Fruit fly (Drosophila melanogaster) whole organism, embryonic: Measurements from ENCODE around the gene schlank.

Source experiments
- Atf-2 ChIP-seq: fragments of 200-800 bp; sonication (Bioruptor generic); optimal IDR thresholded peaks from 2 replicates; lab custom pipeline; 2016; ENCODE audit warnings: missing biosample characterization, missing genetic modification characterization
- Atf3 ChIP-seq: fragments of 200-800 bp; sonication (Bioruptor generic); optimal IDR thresholded peaks from 3 replicates; lab custom pipeline; 2016; ENCODE audit warnings: missing biosample characterization, missing genetic modification characterization
- CG10209 ChIP-seq: fragments of 200-800 bp; sonication (Bioruptor generic); optimal IDR thresholded peaks from 3 replicates; lab custom pipeline; 2017; ENCODE audit warnings: missing biosample characterization, mild to moderate bottlenecking, missing genetic modification characterization, missing genetic modification reagents
- CG10431 ChIP-seq: fragments of 200-800 bp; sonication (Bioruptor generic); optimal IDR thresholded peaks from 3 replicates; lab custom pipeline; 2018; ENCODE audit warnings: missing biosample characterization, mild to moderate bottlenecking, missing genetic modification characterization
- CG11398 ChIP-seq: fragments of 200-800 bp; sonication (Bioruptor generic); optimal IDR thresholded peaks from 2 replicates; lab custom pipeline; 2016; ENCODE audit warnings: missing biosample characterization, missing genetic modification characterization
- CG11723 ChIP-seq: fragments of 200-800 bp; sonication (Bioruptor generic); optimal IDR thresholded peaks from 2 replicates; lab custom pipeline; 2017; ENCODE audit warnings: missing biosample characterization, mild to moderate bottlenecking, missing genetic modification characterization
- CG13123 ChIP-seq: fragments of 200-800 bp; sonication (Bioruptor generic); optimal IDR thresholded peaks from 2 replicates; lab custom pipeline; 2016; ENCODE audit warnings: missing biosample characterization, missing genetic modification characterization
- CG14710 ChIP-seq: fragments of 200-800 bp; sonication (Bioruptor generic); optimal IDR thresholded peaks from 3 replicates; lab custom pipeline; 2019; ENCODE audit warnings: missing biosample characterization, mild to moderate bottlenecking, missing genetic modification characterization, moderate library complexity
- CG16815 ChIP-seq: fragments of 200-800 bp; sonication (Bioruptor generic); optimal IDR thresholded peaks from 3 replicates; lab custom pipeline; 2017; ENCODE audit warnings: missing biosample characterization, mild to moderate bottlenecking, missing genetic modification characterization
- CG17359 ChIP-seq: fragments of 200-800 bp; sonication (Bioruptor generic); optimal IDR thresholded peaks from 3 replicates; lab custom pipeline; 2018; ENCODE audit warnings: missing biosample characterization, mild to moderate bottlenecking, missing genetic modification characterization, moderate library complexity
- CG17361 ChIP-seq: fragments of 200-800 bp; sonication (Bioruptor generic); IDR thresholded peaks from 3 replicates; pipeline ENCODE4 v1.3.6; 2022; ENCODE audit warnings: missing biosample characterization, missing genetic modification characterization
- CG17829 ChIP-seq: fragments of 200-800 bp; optimal IDR thresholded peaks from 2 replicates; lab custom pipeline; 2019; ENCODE audit warnings: missing biosample characterization, mild to moderate bottlenecking, missing genetic modification characterization, moderate library complexity
- CG18619 ChIP-seq: fragments of 200-800 bp; sonication (Bioruptor generic); optimal IDR thresholded peaks from 3 replicates; lab custom pipeline; 2017; ENCODE audit warnings: missing biosample characterization, mild to moderate bottlenecking, missing genetic modification characterization
- CG3847 ChIP-seq: fragments of 200-800 bp; sonication (Bioruptor generic); IDR thresholded peaks from 2 replicates; pipeline ENCODE4 v1.3.6; 2022; ENCODE audit warnings: missing biosample characterization, missing genetic modification characterization
- CG5953 ChIP-seq: fragments of 200-800 bp; sonication (Bioruptor generic); IDR thresholded peaks from 2 replicates; pipeline ENCODE4 v1.3.6; 2022; ENCODE audit warnings: missing biosample characterization, missing genetic modification characterization
- CG6854 ChIP-seq: fragments of 200-800 bp; sonication (Bioruptor generic); optimal IDR thresholded peaks from 3 replicates; lab custom pipeline; 2017; ENCODE audit warnings: missing biosample characterization, mild to moderate bottlenecking, missing genetic modification characterization
- CG8359 ChIP-seq: fragments of 200-800 bp; sonication (Bioruptor generic); optimal IDR thresholded peaks from 2 replicates; lab custom pipeline; 2017; ENCODE audit warnings: missing biosample characterization, mild to moderate bottlenecking, missing genetic modification characterization, borderline replicate concordance
- CoRest ChIP-seq: fragments of 200-800 bp; sonication (Bioruptor generic); optimal IDR thresholded peaks from 3 replicates; lab custom pipeline; 2018; ENCODE audit warnings: missing biosample characterization, mild to moderate bottlenecking, missing genetic modification characterization, moderate library complexity
- Eip74EF ChIP-seq, 2 experiments: fragments of 200-800 bp in 1 of 2; fragments of >200 bp in 1 of 2; sonication (Bioruptor generic) in 1 of 2; optimal IDR thresholded peaks; 2 replicates each; lab custom pipeline; 2017 to 2019; ENCODE audit warnings: missing biosample characterization in 2 of 2, missing genetic modification characterization in 2 of 2, mild to moderate bottlenecking in 1 of 2, moderate library complexity in 1 of 2
- Elba2 ChIP-seq: fragments of 200-800 bp; sonication (Bioruptor generic); optimal IDR thresholded peaks from 3 replicates; lab custom pipeline; 2016; ENCODE audit warnings: missing biosample characterization, missing genetic modification characterization
- Gug ChIP-seq: fragments of 200-800 bp; sonication (Bioruptor generic); IDR thresholded peaks from 4 replicates; pipeline ENCODE4 v1.3.6; 2022; ENCODE audit warnings: missing biosample characterization, missing genetic modification characterization
- H2.0 ChIP-seq: fragments of 200-800 bp; sonication (Bioruptor generic); IDR thresholded peaks from 2 replicates; pipeline ENCODE4 v1.3.6; 2022; ENCODE audit warnings: missing biosample characterization, missing genetic modification characterization
- HmgD ChIP-seq: fragments of 200-800 bp; sonication (Bioruptor generic); optimal IDR thresholded peaks from 3 replicates; lab custom pipeline; 2016; ENCODE audit warnings: missing biosample characterization, missing genetic modification characterization
- MTF-1 ChIP-seq: fragments of 200-800 bp; sonication (Bioruptor generic); optimal IDR thresholded peaks from 2 replicates; lab custom pipeline; 2018; ENCODE audit warnings: missing biosample characterization, mild to moderate bottlenecking, missing genetic modification characterization, borderline replicate concordance
- Max ChIP-seq: fragments of 200-800 bp; sonication (Bioruptor generic); optimal IDR thresholded peaks from 2 replicates; lab custom pipeline; 2016; ENCODE audit warnings: missing biosample characterization, mild to moderate bottlenecking, missing genetic modification characterization
- Nf-YA ChIP-seq: fragments of 200-800 bp; sonication (Bioruptor generic); IDR thresholded peaks from 2 replicates; pipeline ENCODE4 v1.3.6; 2022; ENCODE audit warnings: missing biosample characterization, missing genetic modification characterization
- Side ChIP-seq: fragments of 200-800 bp; sonication (Bioruptor generic); optimal IDR thresholded peaks from 2 replicates; lab custom pipeline; 2016; ENCODE audit warnings: missing biosample characterization, missing genetic modification characterization
- Six4 ChIP-seq: fragments of 200-800 bp; sonication (Bioruptor generic); optimal IDR thresholded peaks from 2 replicates; lab custom pipeline; 2016; ENCODE audit warnings: missing biosample characterization, missing genetic modification characterization
- Ssrp ChIP-seq: fragments of 200-800 bp; sonication (Bioruptor generic); optimal IDR thresholded peaks from 2 replicates; lab custom pipeline; 2018; ENCODE audit warnings: missing biosample characterization, mild to moderate bottlenecking, missing genetic modification characterization, moderate library complexity
- Xbp1 ChIP-seq: fragments of 200-800 bp; sonication (Bioruptor generic); optimal IDR thresholded peaks from 3 replicates; lab custom pipeline; 2016; ENCODE audit warnings: missing biosample characterization, mild to moderate bottlenecking, missing genetic modification characterization
- Xrp1 ChIP-seq: fragments of 200-800 bp; sonication (Bioruptor generic); IDR thresholded peaks from 2 replicates; pipeline ENCODE4 v1.3.6; 2022; ENCODE audit warnings: missing biosample characterization, missing genetic modification characterization
- abd-A ChIP-seq: fragments of 200-800 bp; sonication (Bioruptor generic); optimal IDR thresholded peaks from 3 replicates; lab custom pipeline; 2019; ENCODE audit warnings: missing biosample characterization, mild to moderate bottlenecking, missing genetic modification characterization, moderate library complexity
- ap ChIP-seq: fragments of 200-800 bp; sonication (Bioruptor generic); IDR thresholded peaks from 2 replicates; pipeline ENCODE4 v1.3.6; 2022; ENCODE audit warnings: missing biosample characterization, missing genetic modification characterization
- br ChIP-seq: fragments of >200 bp; optimal IDR thresholded peaks from 2 replicates; lab custom pipeline; 2017
- bsh ChIP-seq, 2 experiments: fragments of 200-800 bp; sonication (Bioruptor generic); optimal IDR thresholded peaks; 2 replicates each; lab custom pipeline; 2017 to 2018; ENCODE audit warnings: mild to moderate bottlenecking in 2 of 2, missing biosample characterization in 2 of 2, missing genetic modification characterization in 2 of 2, moderate library complexity in 1 of 2
- dimm ChIP-seq: fragments of 200-800 bp; sonication (Bioruptor generic); IDR thresholded peaks from 2 replicates; pipeline ENCODE4 v1.3.6; 2022; ENCODE audit warnings: missing biosample characterization, missing genetic modification characterization
- dpn ChIP-seq, 2 experiments: fragments of 200-800 bp; sonication (Bioruptor generic); optimal IDR thresholded peaks; 3 replicates each; lab custom pipeline; 2016; ENCODE audit warnings: missing biosample characterization in 2 of 2, missing genetic modification characterization in 2 of 2
- eve ChIP-seq, 2 experiments: fragments of >200 bp; optimal IDR thresholded peaks; 2 replicates each; lab custom pipeline; 2017; ENCODE audit warnings: missing biosample characterization in 2 of 2, missing genetic modification characterization in 2 of 2
- gsb-n ChIP-seq: fragments of 200-800 bp; sonication (Bioruptor generic); optimal IDR thresholded peaks from 3 replicates; lab custom pipeline; 2018; ENCODE audit warnings: missing biosample characterization, mild to moderate bottlenecking, missing genetic modification characterization
- knrl ChIP-seq: fragments of 200-800 bp; sonication (Bioruptor generic); IDR thresholded peaks from 3 replicates; pipeline ENCODE4 v1.3.6; 2022; ENCODE audit warnings: missing biosample characterization, missing genetic modification characterization; ENCODE audit not compliant: partially characterized antibody
- lab ChIP-seq: fragments of 200-800 bp; sonication (Bioruptor generic); optimal IDR thresholded peaks from 3 replicates; lab custom pipeline; 2017; ENCODE audit warnings: missing biosample characterization, missing genetic modification characterization, mild to moderate bottlenecking, moderate library complexity, missing genetic modification reagents
- mam ChIP-seq: fragments of 200-800 bp; sonication (Bioruptor generic); optimal IDR thresholded peaks from 3 replicates; lab custom pipeline; 2016; ENCODE audit warnings: missing biosample characterization, missing genetic modification characterization
- org-1 ChIP-seq: fragments of 200-800 bp; sonication (Bioruptor generic); optimal IDR thresholded peaks from 2 replicates; lab custom pipeline; 2017; ENCODE audit warnings: missing biosample characterization, missing genetic modification characterization
- pfk ChIP-seq: fragments of 200-800 bp; sonication (Bioruptor generic); optimal IDR thresholded peaks from 2 replicates; lab custom pipeline; 2018; ENCODE audit warnings: missing biosample characterization, mild to moderate bottlenecking, missing genetic modification characterization, moderate library complexity
- ro ChIP-seq: fragments of 200-800 bp; sonication (Bioruptor generic); IDR thresholded peaks from 2 replicates; pipeline ENCODE4 v1.3.6; 2022; ENCODE audit warnings: missing biosample characterization, missing genetic modification characterization
- run ChIP-seq: fragments of 200-800 bp; sonication (Bioruptor generic); optimal IDR thresholded peaks from 3 replicates; lab custom pipeline; 2018; ENCODE audit warnings: missing biosample characterization, mild to moderate bottlenecking, missing genetic modification characterization
- schlank ChIP-seq: fragments of 200-800 bp; sonication (Bioruptor generic); optimal IDR thresholded peaks from 2 replicates; lab custom pipeline; 2018; ENCODE audit warnings: missing biosample characterization, mild to moderate bottlenecking, missing genetic modification characterization
- sim ChIP-seq: fragments of 200-800 bp; sonication (Bioruptor generic); IDR thresholded peaks from 2 replicates; pipeline ENCODE4 v1.3.6; 2022; ENCODE audit warnings: missing biosample characterization, missing genetic modification characterization
- vnd ChIP-seq: fragments of 200-800 bp; sonication (Bioruptor generic); IDR thresholded peaks from 3 replicates; pipeline ENCODE4 v1.3.6; 2022; ENCODE audit warnings: missing biosample characterization, missing genetic modification characterization; ENCODE audit not compliant: partially characterized antibody
- yki ChIP-seq: fragments of >200 bp; optimal IDR thresholded peaks from 3 replicates; lab custom pipeline; 2018

The schlank gene

dm6 chrX:6263614-6264130 is 3.4 kb downstream of the schlank start (continued):
- TF ChIP-seq schlank: peak; percentile 72
- peak; percentile 69 for TF ChIP-seq CG18619 (GFP tag; lab: Kevin White, UChicago)
- no peak for TF ChIP-seq gsb-n (tag; lab: Kevin White, UChicago)
- TF ChIP-seq CG10209 (GFP tag; lab: Kevin White, UChicago): peak; percentile 81
- peak; percentile 46 for TF ChIP-seq Six4 (GFP tag; lab: Kevin White, UChicago)
- TF ChIP-seq yki (lab: Kevin White, UChicago): no peak
- TF ChIP-seq CoRest (tag; lab: Kevin White, UChicago): peak; percentile 83
- peak; percentile 71 for TF ChIP-seq CG17829 (tag; lab: Kevin White, UChicago)
- TF ChIP-seq CG17359 (tag; lab: Kevin White, UChicago): peak; percentile 75
- TF ChIP-seq mam: peak; percentile 60
- TF ChIP-seq abd-A (tag; lab: Kevin White, UChicago): peak; percentile 51
- TF ChIP-seq H2.0: peak; percentile 29; the same call in 1 of the 2 replicates
- no peak for TF ChIP-seq HmgD (GFP tag; lab: Kevin White, UChicago)
- peak; percentile 71 for TF ChIP-seq run
- peak; percentile 42 to 63 for TF ChIP-seq dpn (GFP tag; optimal IDR thresholded peaks at IDR 0.05; lab: Kevin White, UChicago)
- peak; percentile 40 for TF ChIP-seq CG8359
- peak; percentile 79 for TF ChIP-seq org-1 (GFP tag; lab: Kevin White, UChicago)
- peak; percentile 22 for TF ChIP-seq pfk (GFP tag; lab: Kevin White, UChicago)
- peak; percentile 60 for TF ChIP-seq Ssrp
- TF ChIP-seq CG17361 (GFP tag; lab: Robert Waterston, UW): peak; percentile 90
- peak; percentile 55; the same call in 1 of the 2 replicates for TF ChIP-seq Xrp1 (GFP tag; lab: Robert Waterston, UW)
- TF ChIP-seq sim: no peak
- TF ChIP-seq CG3847 (GFP tag; lab: Robert Waterston, UW): peak; percentile 67
- peak in 1 of 2 experiments; percentile 82 for TF ChIP-seq Eip74EF (GFP tag; optimal IDR thresholded peaks at IDR 0.05; lab: Kevin White, UChicago)
- TF ChIP-seq Xbp1 (GFP tag; lab: Kevin White, UChicago): peak; percentile 60
- no peak for TF ChIP-seq CG10431
- no peak for TF ChIP-seq CG13123
- no peak for TF ChIP-seq CG5953 (GFP tag; lab: Robert Waterston, UW)
- peak; percentile 15 for TF ChIP-seq CG16815 (GFP tag; lab: Kevin White, UChicago)
- TF ChIP-seq ro: no peak
- TF ChIP-seq br (lab: Kevin White, UChicago): no peak
- peak; percentile 48; the same call in 1 of the 2 replicates for TF ChIP-seq Nf-YA (GFP tag; lab: Robert Waterston, UW)
- peak in 1 of 2 experiments; percentile 60 for TF ChIP-seq bsh (GFP tag; optimal IDR thresholded peaks at IDR 0.05; lab: Kevin White, UChicago)
- TF ChIP-seq Max (GFP tag; lab: Kevin White, UChicago): peak; percentile 55
- no peak for TF ChIP-seq MTF-1 (GFP tag; lab: Kevin White, UChicago)
- peak; percentile 11 for TF ChIP-seq Atf3 (GFP tag; lab: Kevin White, UChicago)
- TF ChIP-seq CG11398 (GFP tag; lab: Kevin White, UChicago): peak; percentile 26
- peak; percentile 41 for TF ChIP-seq Side (GFP tag; lab: Kevin White, UChicago)
- TF ChIP-seq ap: 0 out of 2 replicates have a peak, but pooled peaks have one; percentile 25
- TF ChIP-seq CG14710: peak; percentile 47
- peak; percentile 73 for TF ChIP-seq CG11723 (GFP tag; lab: Kevin White, UChicago)
- no peak for TF ChIP-seq vnd (GFP tag; lab: Robert Waterston, UW)
- peak; percentile 90 for TF ChIP-seq lab (GFP tag; lab: Kevin White, UChicago)
- peak; percentile 64; the same call in 3 of the 4 replicates for TF ChIP-seq Gug (GFP tag; lab: Robert Waterston, UW)
- TF ChIP-seq dimm: no peak
- TF ChIP-seq Elba2: no peak
- no peak for TF ChIP-seq knrl
- peak; percentile 24 for TF ChIP-seq Atf-2 (GFP tag; lab: Kevin White, UChicago)
- TF ChIP-seq eve (GFP tag; optimal IDR thresholded peaks at IDR 0.05; lab: Kevin White, UChicago): no peak
- TF ChIP-seq CG6854 (GFP tag; lab: Kevin White, UChicago): peak; percentile 83
